Worm (Caenorhabditis elegans) whole organism, late embryonic: ENCODE data around the gene flp-27.

Experiments
- C08G9.2 ChIP-seq: sonication (generic microtip); optimal IDR thresholded peaks from 2 replicates; lab custom pipeline; 2016; ENCODE audit warnings: mild to moderate bottlenecking, missing genetic modification characterization, moderate library complexity, missing compliant biosample characterization
- F13H6.1 ChIP-seq: sonication (generic microtip); optimal IDR thresholded peaks from 2 replicates; lab custom pipeline; 2016; ENCODE audit warnings: missing genetic modification characterization, missing compliant biosample characterization
- K02D7.2 ChIP-seq: sonication (generic microtip); optimal IDR thresholded peaks from 2 replicates; lab custom pipeline; 2017; ENCODE audit warnings: mild to moderate bottlenecking, missing genetic modification characterization, missing compliant biosample characterization
- K09A11.1 ChIP-seq: sonication (generic microtip); optimal IDR thresholded peaks from 2 replicates; lab custom pipeline; 2017; ENCODE audit warnings: antibody characterized with exemption, mild to moderate bottlenecking, missing genetic modification characterization, missing compliant biosample characterization; ENCODE audit not compliant: insufficient read depth
- Y22D7AL.16 ChIP-seq: sonication (generic microtip); optimal IDR thresholded peaks from 2 replicates; lab custom pipeline; 2016; ENCODE audit warnings: missing genetic modification characterization, missing compliant biosample characterization
- ahr-1 ChIP-seq: sonication (generic microtip); optimal IDR thresholded peaks from 2 replicates; lab custom pipeline; 2016; ENCODE audit warnings: missing genetic modification characterization, missing compliant biosample characterization
- ceh-14 ChIP-seq: sonication (generic microtip); optimal IDR thresholded peaks from 2 replicates; lab custom pipeline; 2016; ENCODE audit warnings: missing genotype, missing genetic modification characterization, missing compliant biosample characterization
- ceh-18 ChIP-seq: sonication (generic microtip); optimal IDR thresholded peaks from 2 replicates; lab custom pipeline; 2016; ENCODE audit warnings: missing genetic modification characterization, missing compliant biosample characterization
- ceh-19 ChIP-seq: fragments of 200-800 bp; sonication (Bioruptor generic); optimal IDR thresholded peaks from 2 replicates; lab custom pipeline; 2018; ENCODE audit warnings: mild to moderate bottlenecking, missing genetic modification characterization, missing compliant biosample characterization
- ceh-2 ChIP-seq: sonication (generic microtip); optimal IDR thresholded peaks from 2 replicates; lab custom pipeline; 2016; ENCODE audit warnings: missing genotype, missing genetic modification characterization, missing compliant biosample characterization
- ceh-24 ChIP-seq: sonication (generic microtip); optimal IDR thresholded peaks from 2 replicates; lab custom pipeline; 2016; ENCODE audit warnings: mild to moderate bottlenecking, missing genetic modification characterization, missing compliant biosample characterization
- ceh-30 ChIP-seq: fragments of 150-350 bp; optimal IDR thresholded peaks from 2 replicates; lab custom pipeline; 2014; ENCODE audit warnings: missing biosample characterization, missing genetic modification characterization
- ceh-31 ChIP-seq: sonication (generic microtip); optimal IDR thresholded peaks from 2 replicates; lab custom pipeline; 2016; ENCODE audit warnings: missing genetic modification characterization, missing compliant biosample characterization
- ceh-34 ChIP-seq: sonication (generic microtip); optimal IDR thresholded peaks from 2 replicates; lab custom pipeline; 2016; ENCODE audit warnings: mild to moderate bottlenecking, missing genetic modification characterization, missing compliant biosample characterization
- ceh-48 ChIP-seq: sonication (generic microtip); optimal IDR thresholded peaks from 2 replicates; lab custom pipeline; 2016; ENCODE audit warnings: missing genetic modification characterization, inconsistent platforms, missing compliant biosample characterization
- ceh-9 ChIP-seq: sonication (generic microtip); optimal IDR thresholded peaks from 2 replicates; lab custom pipeline; 2016; ENCODE audit warnings: mild to moderate bottlenecking, missing genetic modification characterization, inconsistent platforms, missing compliant biosample characterization
- dmd-4 ChIP-seq: sonication (generic microtip); optimal IDR thresholded peaks from 2 replicates; lab custom pipeline; 2016; ENCODE audit warnings: borderline replicate concordance, missing genetic modification characterization, missing compliant biosample characterization
- dve-1 ChIP-seq: sonication (generic microtip); optimal IDR thresholded peaks from 2 replicates; lab custom pipeline; 2017; ENCODE audit warnings: antibody characterized with exemption, mild to moderate bottlenecking, missing genetic modification characterization, missing compliant biosample characterization
- elt-2 ChIP-seq: sonication (generic microtip); optimal IDR thresholded peaks from 2 replicates; lab custom pipeline; 2016; ENCODE audit warnings: missing genetic modification reagents, missing genetic modification characterization, missing compliant biosample characterization
- ets-4 ChIP-seq: sonication (generic microtip); optimal IDR thresholded peaks from 2 replicates; lab custom pipeline; 2016; ENCODE audit warnings: missing genetic modification characterization, missing compliant biosample characterization
- eyg-1 ChIP-seq: sonication (generic microtip); optimal IDR thresholded peaks from 2 replicates; lab custom pipeline; 2016; ENCODE audit warnings: missing genotype, missing genetic modification characterization, missing compliant biosample characterization
- fax-1 ChIP-seq: sonication (generic microtip); optimal IDR thresholded peaks from 2 replicates; lab custom pipeline; 2016; ENCODE audit warnings: missing genotype, missing genetic modification characterization, missing compliant biosample characterization
- fkh-6 ChIP-seq: sonication (generic microtip); optimal IDR thresholded peaks from 2 replicates; lab custom pipeline; 2016; ENCODE audit warnings: missing genetic modification characterization, missing compliant biosample characterization
- hlh-13 ChIP-seq: fragments of 200-800 bp; sonication (Bioruptor generic); optimal IDR thresholded peaks from 2 replicates; lab custom pipeline; 2018; ENCODE audit warnings: mild to moderate bottlenecking, missing genetic modification characterization, missing compliant biosample characterization
- hlh-15 ChIP-seq: sonication (generic microtip); optimal IDR thresholded peaks from 2 replicates; lab custom pipeline; 2016; ENCODE audit warnings: missing genetic modification characterization, missing compliant biosample characterization
- hlh-6 ChIP-seq: sonication (generic microtip); optimal IDR thresholded peaks from 2 replicates; lab custom pipeline; 2016; ENCODE audit warnings: missing genotype, missing genetic modification characterization, missing compliant biosample characterization
- lim-6 ChIP-seq: sonication (generic microtip); optimal IDR thresholded peaks from 2 replicates; lab custom pipeline; 2016; ENCODE audit warnings: missing genetic modification characterization, missing compliant biosample characterization
- nfya-1 ChIP-seq: sonication (generic microtip); optimal IDR thresholded peaks from 2 replicates; lab custom pipeline; 2017; ENCODE audit warnings: missing genetic modification characterization, mild to moderate bottlenecking, missing compliant biosample characterization, antibody characterized with exemption, moderate library complexity
- nhr-11 ChIP-seq: fragments of 150-350 bp; optimal IDR thresholded peaks from 2 replicates; lab custom pipeline; 2014; ENCODE audit warnings: missing biosample characterization, missing genetic modification characterization
- npax-4 ChIP-seq: sonication (generic microtip); optimal IDR thresholded peaks from 2 replicates; lab custom pipeline; 2016; ENCODE audit warnings: missing genetic modification characterization, missing compliant biosample characterization
- odd-2 ChIP-seq: sonication (generic microtip); optimal IDR thresholded peaks from 2 replicates; lab custom pipeline; 2017; ENCODE audit warnings: antibody characterized with exemption, mild to moderate bottlenecking, missing genetic modification characterization, missing compliant biosample characterization
- pag-3 ChIP-seq: sonication (generic microtip); optimal IDR thresholded peaks from 2 replicates; lab custom pipeline; 2016; ENCODE audit warnings: missing compliant biosample characterization, missing genetic modification characterization, borderline replicate concordance
- pha-2 ChIP-seq: sonication (generic microtip); optimal IDR thresholded peaks from 2 replicates; lab custom pipeline; 2017; ENCODE audit warnings: mild to moderate bottlenecking, missing genetic modification characterization, missing compliant biosample characterization
- pha-4 ChIP-seq: fragments of 150-350 bp; optimal IDR thresholded peaks from 2 replicates; lab custom pipeline; 2018; ENCODE audit warnings: missing biosample characterization, missing genetic modification reagents, missing genetic modification characterization
- ref-2 ChIP-seq: sonication (generic microtip); optimal IDR thresholded peaks from 2 replicates; lab custom pipeline; 2016; ENCODE audit warnings: missing genetic modification characterization, missing compliant biosample characterization
- rnt-1 ChIP-seq: sonication (generic microtip); optimal IDR thresholded peaks from 2 replicates; lab custom pipeline; 2016; ENCODE audit warnings: missing genetic modification characterization, missing compliant biosample characterization
- sdc-2 ChIP-seq: sonication (generic microtip); optimal IDR thresholded peaks from 2 replicates; lab custom pipeline; 2016; ENCODE audit warnings: missing genotype, missing genetic modification characterization, missing compliant biosample characterization
- sox-4 ChIP-seq: sonication (generic microtip); optimal IDR thresholded peaks from 2 replicates; lab custom pipeline; 2017; ENCODE audit warnings: mild to moderate bottlenecking, missing genetic modification characterization, inconsistent platforms, missing compliant biosample characterization
- syd-9 ChIP-seq: sonication (generic microtip); optimal IDR thresholded peaks from 2 replicates; lab custom pipeline; 2016; ENCODE audit warnings: mild to moderate bottlenecking, missing genetic modification characterization, moderate library complexity, missing compliant biosample characterization
- tbx-2 ChIP-seq: sonication (generic microtip); optimal IDR thresholded peaks from 2 replicates; lab custom pipeline; 2016; ENCODE audit warnings: missing genetic modification characterization, missing compliant biosample characterization
- tbx-7 ChIP-seq: sonication (generic microtip); optimal IDR thresholded peaks from 2 replicates; lab custom pipeline; 2016; ENCODE audit warnings: missing genotype, missing genetic modification characterization, missing compliant biosample characterization
- ttx-3 ChIP-seq: sonication (generic microtip); optimal IDR thresholded peaks from 2 replicates; lab custom pipeline; 2016; ENCODE audit warnings: missing genetic modification reagents, missing genetic modification characterization, missing compliant biosample characterization
- unc-3 ChIP-seq, 2 experiments: fragments of 200-800 bp in 1 of 2; sonication (Bioruptor generic) in 1 of 2; sonication (generic microtip) in 1 of 2; conservative IDR thresholded peaks in 1 of 2; optimal IDR thresholded peaks in 1 of 2; 2 replicates each; pipeline versions ENCODE4 v1.3.6 to Lab custom; 2016 to 2022; ENCODE audit warnings: missing compliant biosample characterization in 2 of 2, missing genetic modification characterization in 2 of 2, missing genetic modification reagents in 1 of 2
- unc-42 ChIP-seq: sonication (generic microtip); optimal IDR thresholded peaks from 2 replicates; lab custom pipeline; 2016; ENCODE audit warnings: missing genotype, missing genetic modification characterization, missing compliant biosample characterization
- unc-55 ChIP-seq: sonication (generic microtip); optimal IDR thresholded peaks from 2 replicates; lab custom pipeline; 2017; ENCODE audit warnings: missing biosample characterization, missing genetic modification reagents, missing genetic modification characterization
- zip-5 ChIP-seq: sonication (generic microtip); optimal IDR thresholded peaks from 2 replicates; lab custom pipeline; 2016; ENCODE audit warnings: missing genetic modification characterization, missing compliant biosample characterization
- ztf-16 ChIP-seq: sonication (generic microtip); optimal IDR thresholded peaks from 2 replicates; lab custom pipeline; 2017; ENCODE audit warnings: missing genetic modification characterization, missing compliant biosample characterization

Gene flp-27

ce11 chrII:5660155-5660554 is 20.6 kb upstream of the flp-27 start:
- no peak for TF ChIP-seq lim-6
- no peak for TF ChIP-seq fkh-6 (tag; lab: Kevin White, UChicago)
- TF ChIP-seq ceh-48 = no peak
- no peak for TF ChIP-seq eyg-1
- TF ChIP-seq unc-42 (tag; lab: Kevin White, UChicago) = no peak
- no peak for TF ChIP-seq hlh-15
- TF ChIP-seq dmd-4 (tag; lab: Kevin White, UChicago) = no peak
- no peak for TF ChIP-seq ceh-14 (tag; lab: Kevin White, UChicago)
- TF ChIP-seq ttx-3 (tag; lab: Kevin White, UChicago) = no peak
- no peak for TF ChIP-seq fax-1 (tag; lab: Kevin White, UChicago)
- TF ChIP-seq odd-2 (tag; lab: Kevin White, UChicago) = no peak
- TF ChIP-seq F13H6.1 (tag; lab: Kevin White, UChicago) = no peak
- TF ChIP-seq unc-3 (GFP tag; conservative IDR thresholded peaks at IDR 0.05; lab: Robert Waterston, UW) = no peak
- TF ChIP-seq unc-3 (tag; optimal IDR thresholded peaks at IDR 0.05; lab: Kevin White, UChicago) = no peak
- TF ChIP-seq K09A11.1 (tag; lab: Kevin White, UChicago) = no peak
- TF ChIP-seq rnt-1 = no peak
- no peak for TF ChIP-seq tbx-7 (tag; lab: Kevin White, UChicago)
- no peak for TF ChIP-seq syd-9 (tag; lab: Kevin White, UChicago)
- TF ChIP-seq ceh-31 (tag; lab: Kevin White, UChicago) = no peak

- peak; percentile 70 for TF ChIP-seq unc-55 (GFP tag; lab: Kevin White, UChicago)
- TF ChIP-seq syd-9 (tag; lab: Kevin White, UChicago) = peak; percentile 18
- TF ChIP-seq ceh-9 (tag; lab: Kevin White, UChicago) = no peak
- TF ChIP-seq pha-2 (tag; lab: Kevin White, UChicago) = peak; percentile 29
- TF ChIP-seq dve-1 = peak; percentile 27
- peak; percentile 17 for TF ChIP-seq ceh-18 (tag; lab: Kevin White, UChicago)
- peak; percentile 67 for TF ChIP-seq elt-2
- no peak for TF ChIP-seq C08G9.2 (tag; lab: Kevin White, UChicago)
- peak; percentile 73 for TF ChIP-seq tbx-2
- no peak for TF ChIP-seq pha-4
- TF ChIP-seq ceh-2 (tag; lab: Kevin White, UChicago) = no peak
- peak; percentile 100 for TF ChIP-seq nfya-1 (tag; lab: Kevin White, UChicago)
- TF ChIP-seq hlh-6 (tag; lab: Kevin White, UChicago) = no peak
- TF ChIP-seq sox-4 (tag; lab: Kevin White, UChicago) = peak; percentile 60
- TF ChIP-seq tbx-7 (tag; lab: Kevin White, UChicago) = peak; percentile 14
- no peak for TF ChIP-seq ztf-16
- no peak for TF ChIP-seq lim-6
- peak; percentile 51 for TF ChIP-seq ceh-48
- TF ChIP-seq Y22D7AL.16 = no peak
- no peak for TF ChIP-seq nhr-11 (tag; lab: Kevin White, UChicago)
- peak; percentile 11 for TF ChIP-seq ceh-14 (tag; lab: Kevin White, UChicago)
- no peak for TF ChIP-seq K09A11.1 (tag; lab: Kevin White, UChicago)
- TF ChIP-seq pag-3 (tag; lab: Kevin White, UChicago) = no peak
- TF ChIP-seq zip-5 (tag; lab: Kevin White, UChicago) = no peak
- TF ChIP-seq ceh-34 (tag; lab: Kevin White, UChicago) = peak; percentile 9
- peak; percentile 4 for TF ChIP-seq ceh-19 (GFP tag; lab: Kevin White, UChicago)
- no peak for TF ChIP-seq K02D7.2 (tag; lab: Kevin White, UChicago)
- TF ChIP-seq ets-4 (tag; lab: Kevin White, UChicago) = peak; percentile 23
- TF ChIP-seq unc-3 (GFP tag; conservative IDR thresholded peaks at IDR 0.05; lab: Robert Waterston, UW) = 0 out of 2 replicates have a peak, but pooled peaks have one; percentile 28
- TF ChIP-seq unc-3 (tag; optimal IDR thresholded peaks at IDR 0.05; lab: Kevin White, UChicago) = no peak
- TF ChIP-seq odd-2 (tag; lab: Kevin White, UChicago) = no peak
- no peak for TF ChIP-seq npax-4
- TF ChIP-seq ceh-24 (tag; lab: Kevin White, UChicago) = no peak
- peak; percentile 30 for TF ChIP-seq ref-2 (tag; lab: Kevin White, UChicago)
- peak; percentile 41 for TF ChIP-seq sdc-2 (tag; lab: Kevin White, UChicago)
- TF ChIP-seq ahr-1 (tag; lab: Kevin White, UChicago) = no peak
- no peak for TF ChIP-seq ceh-30 (tag; lab: Kevin White, UChicago)
- TF ChIP-seq hlh-13 (GFP tag; lab: Kevin White, UChicago) = no peak
Observed at ce11 chrII:5660736-5661734, 19.8 kb upstream of the flp-27 start, which contains the start of the genes ift-43 and mdt-26. Gene ift-43 (minus strand): TSS chrII:5660786. Gene mdt-26 (plus strand): TSS chrII:5661181.
